Fruit fly (Drosophila melanogaster): Measurements from ENCODE around the gene Cmpk.
A peak's percentile ranks its signal among the peaks of the same experiment; 100 is the strongest.

Cmpk gene

DNA sequence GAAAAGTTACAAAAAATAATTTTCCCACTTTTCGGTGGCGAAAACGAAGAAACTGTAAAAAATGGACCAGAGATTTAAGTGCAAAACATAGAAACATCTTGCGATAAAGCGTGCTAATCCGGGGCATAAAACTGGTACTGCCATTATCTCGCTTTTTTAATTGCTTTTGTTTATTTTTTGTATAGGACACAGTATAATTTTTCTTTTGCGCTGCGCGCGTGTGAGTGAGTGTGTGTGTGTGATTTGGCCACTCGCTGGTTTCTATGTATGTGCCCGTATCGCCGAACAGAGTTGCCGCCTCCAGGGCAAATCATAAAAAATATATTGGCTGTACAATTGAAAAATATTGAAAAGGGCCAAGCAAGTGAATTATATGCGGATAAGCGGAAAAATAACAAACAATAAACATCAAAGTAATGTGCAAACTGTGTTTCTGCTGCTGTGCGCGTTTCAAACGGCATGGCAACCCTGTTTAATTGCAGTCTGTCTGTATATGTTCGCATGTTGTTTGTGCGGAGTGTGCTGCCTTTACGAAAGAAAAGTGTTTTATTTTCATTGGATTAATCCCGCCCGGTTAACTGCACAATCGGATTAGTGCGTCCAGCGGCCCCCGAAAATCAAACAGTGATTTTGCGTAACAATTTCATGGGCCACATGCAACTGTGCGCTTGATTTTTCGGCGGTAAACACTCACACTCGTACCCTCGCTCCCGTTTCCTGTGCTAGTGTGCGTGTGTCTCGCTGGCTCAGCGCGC, 12.9 kb downstream of the Cmpk start (continued):
- peak; percentile 82 for TF ChIP-seq CG10267 (tag; optimal IDR thresholded peaks at IDR 0.05)
- TF ChIP-seq Nf-YB (GFP tag; optimal IDR thresholded peaks at IDR 0.05), result peak; percentile 81
- TF ChIP-seq ci (GFP tag; IDR thresholded peaks at IDR 0.05), result peak; percentile 98
- peak; percentile 93 for TF ChIP-seq Fer1 (GFP tag; optimal IDR thresholded peaks at IDR 0.05)
- peak; percentile 95 for TF ChIP-seq so (GFP tag; IDR thresholded peaks at IDR 0.05)
- TF ChIP-seq CG1233 (GFP tag; optimal IDR thresholded peaks at IDR 0.05), result peak; percentile 94
- TF ChIP-seq jumu (GFP tag; optimal IDR thresholded peaks at IDR 0.05), result peak; percentile 97
- TF ChIP-seq D (optimal IDR thresholded peaks at IDR 0.05), result no peak
- peak; percentile 94 for TF ChIP-seq D (GFP tag; optimal IDR thresholded peaks at IDR 0.05)
- peak; percentile 76 for TF ChIP-seq CG15696 (tag; optimal IDR thresholded peaks at IDR 0.05)
- peak; percentile 95 for TF ChIP-seq peb (GFP tag; IDR thresholded peaks at IDR 0.05)
- TF ChIP-seq ab (GFP tag; optimal IDR thresholded peaks at IDR 0.05), result peak; percentile 98
- TF ChIP-seq Ets97D (GFP tag; optimal IDR thresholded peaks at IDR 0.05), result peak; percentile 91
- TF ChIP-seq YL-1 (GFP tag; optimal IDR thresholded peaks at IDR 0.05), result peak; percentile 95
- peak; percentile 96 for TF ChIP-seq Dad (GFP tag; optimal IDR thresholded peaks at IDR 0.05)
- peak; percentile 91 for TF ChIP-seq danr (GFP tag; IDR thresholded peaks at IDR 0.05)
- peak; percentile 96 for TF ChIP-seq bcd (GFP tag; optimal IDR thresholded peaks at IDR 0.05)
- no peak for TF ChIP-seq Vsx1 (GFP tag; optimal IDR thresholded peaks at IDR 0.05)
- TF ChIP-seq p53 (GFP tag; optimal IDR thresholded peaks at IDR 0.05), result peak; percentile 94
- TF ChIP-seq CG8388 (GFP tag; optimal IDR thresholded peaks at IDR 0.05), result peak; percentile 95
- TF ChIP-seq sima (GFP tag; optimal IDR thresholded peaks at IDR 0.05), result peak; percentile 90
- peak; percentile 75 for TF ChIP-seq CG33557 (GFP tag; optimal IDR thresholded peaks at IDR 0.05)
- TF ChIP-seq E2f1 (GFP tag; IDR thresholded peaks at IDR 0.05), result peak; percentile 96
- TF ChIP-seq CG18476 (GFP tag; optimal IDR thresholded peaks at IDR 0.05), result peak; percentile 94
- peak; percentile 97 for TF ChIP-seq esg (GFP tag; conservative IDR thresholded peaks at IDR 0.05)
- TF ChIP-seq CG8290 (GFP tag; optimal IDR thresholded peaks at IDR 0.05), result peak; percentile 94
- peak; percentile 76 to 97 for TF ChIP-seq CG8290 (tag; optimal IDR thresholded peaks at IDR 0.05)
- TF ChIP-seq CG6765 (GFP tag; optimal IDR thresholded peaks at IDR 0.05), result peak; percentile 92
- no peak for TF ChIP-seq Bgb (GFP tag; IDR thresholded peaks at IDR 0.05; ENCODE audit: partially characterized antibody)
- peak; percentile 89 for TF ChIP-seq sqz (GFP tag; optimal IDR thresholded peaks at IDR 0.05)
- peak; percentile 92 for TF ChIP-seq luna (GFP tag; optimal IDR thresholded peaks at IDR 0.05)
- TF ChIP-seq CG43689 (GFP tag; IDR thresholded peaks at IDR 0.05), result peak; percentile 95
- TF ChIP-seq Bteb2 (GFP tag; optimal IDR thresholded peaks at IDR 0.05), result peak; percentile 95
- TF ChIP-seq crp (GFP tag; optimal IDR thresholded peaks at IDR 0.05), result peak in 1 of 2 experiments; percentile 65
- peak; percentile 96 for TF ChIP-seq CG17612 (GFP tag; IDR thresholded peaks at IDR 0.05)
- TF ChIP-seq Neu2 (GFP tag; optimal IDR thresholded peaks at IDR 0.05; ENCODE audit: borderline replicate concordance), result peak; percentile 77
- peak; percentile 97 for TF ChIP-seq CG7786 (GFP tag; optimal IDR thresholded peaks at IDR 0.05)
- TF ChIP-seq CG1602 (GFP tag; optimal IDR thresholded peaks at IDR 0.05), result peak; percentile 95
- TF ChIP-seq CG5180 (GFP tag; optimal IDR thresholded peaks at IDR 0.05), result peak; percentile 76
- TF ChIP-seq Deaf1 (tag; optimal IDR thresholded peaks at IDR 0.05), result peak; percentile 70
- peak; percentile 96 for TF ChIP-seq Ssrp (tag; optimal IDR thresholded peaks at IDR 0.05)
- peak; percentile 9 for TF ChIP-seq pfk (GFP tag; optimal IDR thresholded peaks at IDR 0.05)
- peak; percentile 97 for TF ChIP-seq CG11398 (GFP tag; optimal IDR thresholded peaks at IDR 0.05)
- peak; percentile 96 for TF ChIP-seq sens-2 (GFP tag; IDR thresholded peaks at IDR 0.05)
- peak; percentile 97 for TF ChIP-seq HLH54F (GFP tag; optimal IDR thresholded peaks at IDR 0.05)
- no peak for TF ChIP-seq CG1832 (GFP tag; optimal IDR thresholded peaks at IDR 0.05)
- peak; percentile 53 for TF ChIP-seq Kr (GFP tag; optimal IDR thresholded peaks at IDR 0.05)
- TF ChIP-seq Oaz (GFP tag; IDR thresholded peaks at IDR 0.05), result peak; percentile 93
- TF ChIP-seq vnd (GFP tag; IDR thresholded peaks at IDR 0.05; ENCODE audit: partially characterized antibody), result no peak
- peak; percentile 96 for TF ChIP-seq Awh (GFP tag; IDR thresholded peaks at IDR 0.05)

Data from whole organism, embryonic.